Worm (Caenorhabditis elegans): ENCODE results near the gene pdha-1.

pdha-1 gene

DNA sequence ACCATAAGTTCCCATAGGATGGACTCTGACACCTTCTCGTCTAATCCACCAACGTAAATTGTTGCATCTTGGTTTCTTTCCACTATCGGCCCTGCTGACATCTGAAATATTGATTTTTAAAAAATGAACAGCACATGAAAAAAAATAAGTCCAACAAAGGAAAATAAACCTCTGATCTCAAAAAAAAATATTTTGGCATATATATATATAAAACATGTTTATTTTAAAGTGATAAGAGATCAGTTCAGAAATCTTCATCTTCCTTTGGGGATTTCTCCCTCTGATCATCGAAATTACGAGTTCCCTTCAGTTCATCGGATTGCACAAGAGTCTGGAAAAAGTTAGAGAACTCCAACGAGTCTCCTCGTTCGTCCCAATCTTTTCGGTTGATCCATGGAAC lies 30.4 kb upstream of the pdha-1 start, which contains the start of gene sap-49:
Gene sap-49, minus strand, starts transcription at position 101 of the 400 bp plus-strand sequence.
- TF ChIP-seq fos-1 (tag; optimal IDR thresholded peaks at IDR 0.05) (no peak), ceh-90 (tag; optimal IDR thresholded peaks at IDR 0.05) (no peak), efl-3 (GFP tag; optimal IDR thresholded peaks at IDR 0.05) (no peak), unc-98 (GFP tag; IDR thresholded peaks at IDR 0.05) (no peak)

DNA sequence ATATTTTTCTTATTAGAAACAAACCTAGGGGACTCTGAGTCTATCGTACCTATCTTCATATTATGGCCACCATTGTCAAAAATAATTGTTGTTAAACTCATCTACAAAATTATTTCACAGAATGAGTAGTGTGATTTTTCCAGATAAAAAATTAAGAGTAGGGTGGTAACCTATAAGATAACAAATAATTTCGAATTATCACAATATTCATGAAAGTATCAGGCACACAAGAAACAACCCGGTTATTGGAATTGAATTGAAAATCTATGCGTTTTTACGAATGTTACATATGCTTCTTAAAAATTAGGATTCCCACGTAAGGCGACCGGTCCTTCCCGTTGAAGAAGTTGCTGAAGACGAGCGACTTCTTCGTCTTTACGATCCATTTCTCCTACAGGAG lies 28.8 kb upstream of the pdha-1 start, which contains the start of gene arp-6:
Gene arp-6, minus strand, starts transcription at position 101 of the 400 bp plus-strand sequence.
- no peak for TF ChIP-seq lir-3 (tag; optimal IDR thresholded peaks at IDR 0.05; ENCODE audit: poor library complexity)
- TF ChIP-seq ceh-90 (tag; optimal IDR thresholded peaks at IDR 0.05), result no peak
- no peak for TF ChIP-seq ceh-8 (GFP tag; optimal IDR thresholded peaks at IDR 0.05)
- TF ChIP-seq nhr-71 (tag; optimal IDR thresholded peaks at IDR 0.05), result no peak
- TF ChIP-seq fkh-8 (tag; optimal IDR thresholded peaks at IDR 0.05), result no peak
- no peak for TF ChIP-seq elt-3 (tag; optimal IDR thresholded peaks at IDR 0.05)
- no peak for TF ChIP-seq sup-37 (GFP tag; optimal IDR thresholded peaks at IDR 0.05)
- no peak for TF ChIP-seq swsn-7 (tag; optimal IDR thresholded peaks at IDR 0.05)
- no peak for TF ChIP-seq fkh-10 (GFP tag; optimal IDR thresholded peaks at IDR 0.05)
- TF ChIP-seq lin-39 (tag; optimal IDR thresholded peaks at IDR 0.05), result no peak
- no peak for TF ChIP-seq pqm-1 (tag; optimal IDR thresholded peaks at IDR 0.05)
- TF ChIP-seq C04F5.9 (tag; optimal IDR thresholded peaks at IDR 0.05), result no peak

DNA sequence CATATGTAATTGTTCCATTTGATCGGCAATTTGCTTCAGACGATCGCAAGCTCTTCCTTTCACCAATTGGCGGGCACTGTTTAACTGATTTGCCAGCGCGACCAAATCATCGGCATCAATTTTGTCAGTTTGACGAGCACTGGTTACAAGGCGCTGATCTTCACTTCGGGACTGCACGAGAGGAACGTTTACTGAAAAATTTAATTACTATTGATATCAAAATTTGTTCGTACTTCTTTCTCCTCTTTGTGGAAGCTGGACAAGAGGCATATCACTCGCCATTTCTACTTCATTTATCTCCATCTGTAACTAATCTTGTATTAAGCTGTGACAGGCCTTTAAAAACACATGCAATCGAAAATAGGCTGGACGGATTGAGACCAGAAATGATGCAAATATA lies 28.2 kb upstream of the pdha-1 start, which contains the start of gene C08B11.9:
Gene C08B11.9, minus strand, starts transcription at position 307 of the 400 bp plus-strand sequence.
- TF ChIP-seq aha-1 (tag; optimal IDR thresholded peaks at IDR 0.05), result no peak
- TF ChIP-seq ceh-90 (tag; optimal IDR thresholded peaks at IDR 0.05), result no peak
- no peak for TF ChIP-seq mef-2 (tag; optimal IDR thresholded peaks at IDR 0.05)
- no peak for TF ChIP-seq mab-9 (GFP tag; IDR thresholded peaks at IDR 0.05)
- TF ChIP-seq nhr-76 (tag; optimal IDR thresholded peaks at IDR 0.05), result no peak
- TF ChIP-seq Y116A8C.19 (tag; optimal IDR thresholded peaks at IDR 0.05; ENCODE audit: borderline replicate concordance), result no peak
- TF ChIP-seq unc-30 (tag; optimal IDR thresholded peaks at IDR 0.05), result no peak
- no peak for TF ChIP-seq fkh-8 (tag; optimal IDR thresholded peaks at IDR 0.05)
- TF ChIP-seq tbx-2 (tag; optimal IDR thresholded peaks at IDR 0.05), result no peak
- TF ChIP-seq unc-86 (tag; optimal IDR thresholded peaks at IDR 0.05), result no peak
- no peak for TF ChIP-seq dpl-1 (GFP tag; optimal IDR thresholded peaks at IDR 0.05)
- no peak for TF ChIP-seq zag-1 (tag; optimal IDR thresholded peaks at IDR 0.05)
- no peak for TF ChIP-seq snpc-4 (tag; optimal IDR thresholded peaks at IDR 0.05)

DNA sequence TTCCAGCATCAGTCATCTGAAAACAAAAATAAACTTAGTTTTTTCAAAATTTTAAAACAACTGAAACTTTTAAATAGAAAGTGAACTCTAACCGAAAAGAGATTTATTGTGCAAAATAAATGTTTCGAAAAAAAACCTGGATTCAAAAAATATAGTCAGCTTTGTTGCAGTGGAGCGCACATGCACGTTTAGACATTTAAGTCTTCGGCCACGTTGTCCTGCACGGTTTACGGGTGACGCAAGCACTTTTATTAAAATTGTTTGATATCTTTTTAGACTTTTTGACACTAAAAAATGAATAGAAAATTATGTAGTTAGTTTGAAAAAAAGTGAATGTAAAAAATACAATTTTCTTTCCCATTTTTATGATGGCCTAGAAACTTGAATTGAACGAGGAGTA lies 26.7 kb upstream of the pdha-1 start, which contains the start of the genes ubh-4 and algn-6:
Gene ubh-4, minus strand, starts transcription at position 182 of the 400 bp plus-strand sequence.
Gene algn-6, plus strand, starts transcription at position 387 of the 400 bp plus-strand sequence.
- peak in 1 of 2 experiments; percentile 43 for TF ChIP-seq ztf-11 (tag; optimal IDR thresholded peaks at IDR 0.05)
- peak in 1 of 6 experiments; percentile 49 for TF ChIP-seq elt-3 (tag; optimal IDR thresholded peaks at IDR 0.05)
- TF ChIP-seq nhr-77 (tag; optimal IDR thresholded peaks at IDR 0.05), result peak; percentile 38
- TF ChIP-seq ets-5 (GFP tag; IDR thresholded peaks at IDR 0.05), result no peak
- peak; percentile 34 for TF ChIP-seq unc-130 (tag; optimal IDR thresholded peaks at IDR 0.05)
- peak; percentile 70 for TF ChIP-seq nhr-47 (tag; optimal IDR thresholded peaks at IDR 0.05)
- TF ChIP-seq vab-15 (tag; optimal IDR thresholded peaks at IDR 0.05), result peak; percentile 6
- peak; percentile 49 for TF ChIP-seq fkh-8 (tag; optimal IDR thresholded peaks at IDR 0.05)
- TF ChIP-seq zag-1 (tag; optimal IDR thresholded peaks at IDR 0.05), result no peak
- TF ChIP-seq rnt-1 (tag; optimal IDR thresholded peaks at IDR 0.05), result peak; percentile 74
- TF ChIP-seq pax-3 (tag; optimal IDR thresholded peaks at IDR 0.05), result peak; percentile 65
- TF ChIP-seq nhr-71 (tag; optimal IDR thresholded peaks at IDR 0.05), result peak; percentile 72
- peak; percentile 44 for TF ChIP-seq irx-1 (tag; optimal IDR thresholded peaks at IDR 0.05)
- TF ChIP-seq fkh-10 (GFP tag; optimal IDR thresholded peaks at IDR 0.05), result no peak
- TF ChIP-seq snpc-4 (tag; optimal IDR thresholded peaks at IDR 0.05), result peak; percentile 8
- TF ChIP-seq lin-14 (GFP tag; optimal IDR thresholded peaks at IDR 0.05), result peak; percentile 76
- no peak for TF ChIP-seq lin-39 (tag; optimal IDR thresholded peaks at IDR 0.05)
- TF ChIP-seq unc-30 (tag; optimal IDR thresholded peaks at IDR 0.05), result no peak
- peak; percentile 16 for TF ChIP-seq blmp-1 (tag; optimal IDR thresholded peaks at IDR 0.05)
- TF ChIP-seq mep-1 (tag; optimal IDR thresholded peaks at IDR 0.05), result peak; percentile 78
- TF ChIP-seq nhr-84 (tag; optimal IDR thresholded peaks at IDR 0.05), result no peak
- TF ChIP-seq lir-3 (tag; optimal IDR thresholded peaks at IDR 0.05; ENCODE audit: poor library complexity), result peak; percentile 80
- TF ChIP-seq pag-3 (tag; optimal IDR thresholded peaks at IDR 0.05; ENCODE audit: borderline replicate concordance, insufficient read depth), result no peak
- TF ChIP-seq hlh-17 (GFP tag; optimal IDR thresholded peaks at IDR 0.05; ENCODE audit: borderline replicate concordance), result no peak
- TF ChIP-seq dsc-1 (tag; optimal IDR thresholded peaks at IDR 0.05), result peak; percentile 28
- no peak for TF ChIP-seq C04F5.9 (tag; optimal IDR thresholded peaks at IDR 0.05)
- peak; percentile 46 for TF ChIP-seq swsn-7 (tag; optimal IDR thresholded peaks at IDR 0.05)
- peak; percentile 69 for TF ChIP-seq snu-23 (GFP tag; optimal IDR thresholded peaks at IDR 0.05)
- peak; percentile 66 for TF ChIP-seq ceh-90 (tag; optimal IDR thresholded peaks at IDR 0.05)
- peak; percentile 67 for TF ChIP-seq efl-1 (optimal IDR thresholded peaks at IDR 0.05)
- peak; percentile 63 to 96 for TF ChIP-seq efl-1 (GFP tag; optimal IDR thresholded peaks at IDR 0.05 in 1 of 2)
- peak; percentile 23 for TF ChIP-seq unc-86 (tag; optimal IDR thresholded peaks at IDR 0.05)

Measured in whole organism, L1 larva.